Fruit fly (Drosophila melanogaster): ENCODE measurements around the gene Myb.

The Myb gene

dm6 chrX:15857601-15858284, at the start of gene Myb, which contains the start of gene CG46440:
Myb (minus strand) TSS chrX:15857823.
CG46440 (minus strand) TSS chrX:15857823.
- TF ChIP-seq NK7.1 (GFP tag; optimal IDR thresholded peaks at IDR 0.05) (no peak), Ets97D (GFP tag; optimal IDR thresholded peaks at IDR 0.05) (peak; percentile 16), CG34224 (GFP tag; IDR thresholded peaks at IDR 0.05; ENCODE audit: partially characterized antibody) (peak; percentile 71), Nf-YB (GFP tag; optimal IDR thresholded peaks at IDR 0.05) (no peak), CG3726 (GFP tag; IDR thresholded peaks at IDR 0.05) (no peak), dan (GFP tag; IDR thresholded peaks at IDR 0.05) (no peak), CG17912 (GFP tag; optimal IDR thresholded peaks at IDR 0.05) (no peak), nerfin-2 (GFP tag; IDR thresholded peaks at IDR 0.05; ENCODE audit: partially characterized antibody) (peak; percentile 82), amos (GFP tag; IDR thresholded peaks at IDR 0.05; ENCODE audit: partially characterized antibody) (peak; percentile 92; the same call in 1 of the 2 replicates), CG11085 (GFP tag; IDR thresholded peaks at IDR 0.05) (no peak), CG9797 (GFP tag; optimal IDR thresholded peaks at IDR 0.05) (peak; percentile 59), chinmo (GFP tag; IDR thresholded peaks at IDR 0.05; ENCODE audit: partially characterized antibody) (peak; percentile 64; the same call in 1 of the 4 replicates), Rx (GFP tag; IDR thresholded peaks at IDR 0.05) (no peak), pzg (GFP tag; optimal IDR thresholded peaks at IDR 0.05) (peak; percentile 68), hb (GFP tag; IDR thresholded peaks at IDR 0.05; ENCODE audit: partially characterized antibody) (peak; percentile 82), HmgZ (tag; optimal IDR thresholded peaks at IDR 0.05) (peak; percentile 14), nmo (GFP tag; optimal IDR thresholded peaks at IDR 0.05) (peak; percentile 14), CG31224 (GFP tag; IDR thresholded peaks at IDR 0.05) (no peak), CG42726 (GFP tag; IDR thresholded peaks at IDR 0.05; ENCODE audit: partially characterized antibody) (peak; percentile 75; the same call in 1 of the 2 replicates), CG2712 (tag; optimal IDR thresholded peaks at IDR 0.05) (peak; percentile 26), YL-1 (GFP tag; optimal IDR thresholded peaks at IDR 0.05) (peak; percentile 43), sna (GFP tag; IDR thresholded peaks at IDR 0.05; ENCODE audit: partially characterized antibody) (peak; percentile 57), CG6791 (GFP tag; IDR thresholded peaks at IDR 0.05; ENCODE audit: partially characterized antibody) (peak; percentile 90), Ets65A (GFP tag) (peak; percentile 89), Opbp (GFP tag; IDR thresholded peaks at IDR 0.05; ENCODE audit: partially characterized antibody) (peak; percentile 91), CG17186 (GFP tag; optimal IDR thresholded peaks at IDR 0.05) (no peak), toy (GFP tag; IDR thresholded peaks at IDR 0.05) (no peak), prd (optimal IDR thresholded peaks at IDR 0.05) (no peak), prd (GFP tag; IDR thresholded peaks at IDR 0.05) (peak; percentile 16; the same call in 1 of the 3 replicates), lbe (GFP tag; optimal IDR thresholded peaks at IDR 0.05) (peak; percentile 10), sens (GFP tag) (peak; percentile 54), CG17802 (tag; optimal IDR thresholded peaks at IDR 0.05) (peak; percentile 65), ssp (GFP tag; IDR thresholded peaks at IDR 0.05) (peak; percentile 81), B-H1 (GFP tag; IDR thresholded peaks at IDR 0.05) (no peak), CG11093 (GFP tag; IDR thresholded peaks at IDR 0.05) (no peak), Awh (GFP tag; IDR thresholded peaks at IDR 0.05) (no peak), lmd (GFP tag; IDR thresholded peaks at IDR 0.05) (no peak), peb (GFP tag; IDR thresholded peaks at IDR 0.05) (no peak), Jarid2 (GFP tag; optimal IDR thresholded peaks at IDR 0.05) (no peak), mam (GFP tag; optimal IDR thresholded peaks at IDR 0.05) (peak; percentile 5), bbx (GFP tag; IDR thresholded peaks at IDR 0.05; ENCODE audit: partially characterized antibody) (peak; percentile 87), CG13287 (GFP tag; IDR thresholded peaks at IDR 0.05; ENCODE audit: partially characterized antibody) (peak; percentile 79), rib (GFP tag; IDR thresholded peaks at IDR 0.05) (no peak), lab (GFP tag; optimal IDR thresholded peaks at IDR 0.05) (no peak), CG12659 (GFP tag; optimal IDR thresholded peaks at IDR 0.05) (peak; percentile 61), h (optimal IDR thresholded peaks at IDR 0.05) (no peak), CG15514 (GFP tag; optimal IDR thresholded peaks at IDR 0.05) (peak; percentile 18), CG12391 (tag; optimal IDR thresholded peaks at IDR 0.05) (no peak), unc-4 (GFP tag; IDR thresholded peaks at IDR 0.05; ENCODE audit: partially characterized antibody) (peak; percentile 75)
